Fruit fly (Drosophila melanogaster) whole organism, embryonic: Measurements from ENCODE around the gene eIF2gamma.
A peak's percentile ranks its signal among the peaks of the same experiment; 100 is the strongest.

Experiments
- Adf1 ChIP-seq: fragments of 200-800 bp; sonication (Bioruptor generic); IDR thresholded peaks from 2 replicates; pipeline ENCODE4 v1.3.6; 2022; ENCODE audit warnings: missing biosample characterization, missing genetic modification characterization
- Bgb ChIP-seq: fragments of 200-800 bp; sonication (Bioruptor generic); IDR thresholded peaks from 2 replicates; pipeline ENCODE4 v1.3.6; 2022; ENCODE audit warnings: missing biosample characterization, missing genetic modification characterization; ENCODE audit not compliant: partially characterized antibody
- CG11504 ChIP-seq: fragments of 200-800 bp; sonication (Bioruptor generic); optimal IDR thresholded peaks from 3 replicates; lab custom pipeline; 2019; ENCODE audit warnings: missing biosample characterization, mild to moderate bottlenecking, missing genetic modification characterization, moderate library complexity
- CG13894 ChIP-seq: fragments of 200-800 bp; sonication (Bioruptor generic); optimal IDR thresholded peaks from 3 replicates; lab custom pipeline; 2018; ENCODE audit warnings: missing biosample characterization, mild to moderate bottlenecking, missing genetic modification characterization, moderate library complexity
- CG14050 ChIP-seq: fragments of 200-800 bp; sonication (Bioruptor generic); IDR thresholded peaks from 3 replicates; pipeline ENCODE4 v1.3.6; 2022; ENCODE audit warnings: missing biosample characterization, missing genetic modification characterization
- CG17359 ChIP-seq: fragments of 200-800 bp; sonication (Bioruptor generic); optimal IDR thresholded peaks from 3 replicates; lab custom pipeline; 2018; ENCODE audit warnings: missing biosample characterization, mild to moderate bottlenecking, missing genetic modification characterization, moderate library complexity
- CG17568 ChIP-seq: fragments of 200-800 bp; sonication (Bioruptor generic); optimal IDR thresholded peaks from 2 replicates; lab custom pipeline; 2018; ENCODE audit warnings: missing biosample characterization, mild to moderate bottlenecking, missing genetic modification characterization, moderate library complexity
- CG17912 ChIP-seq: fragments of 200-800 bp; sonication (Bioruptor generic); optimal IDR thresholded peaks from 2 replicates; lab custom pipeline; 2018; ENCODE audit warnings: missing biosample characterization, mild to moderate bottlenecking, missing genetic modification characterization
- CG18599 ChIP-seq: fragments of 200-800 bp; sonication (Bioruptor generic); optimal IDR thresholded peaks from 3 replicates; lab custom pipeline; 2017; ENCODE audit warnings: missing biosample characterization, missing genetic modification characterization, mild to moderate bottlenecking, moderate library complexity, missing genetic modification reagents
- CG2120 ChIP-seq: fragments of 200-800 bp; sonication (Bioruptor generic); optimal IDR thresholded peaks from 3 replicates; lab custom pipeline; 2016; ENCODE audit warnings: missing biosample characterization, missing genetic modification characterization
- CG2889 ChIP-seq: fragments of 200-800 bp; sonication (Bioruptor generic); IDR thresholded peaks from 3 replicates; pipeline ENCODE4 v1.3.6; 2022; ENCODE audit warnings: missing biosample characterization, missing genetic modification characterization
- CG31441 ChIP-seq: fragments of 200-800 bp; sonication (Bioruptor generic); IDR thresholded peaks from 2 replicates; pipeline ENCODE4 v1.3.6; 2022; ENCODE audit warnings: missing biosample characterization, missing genetic modification characterization
- CG32532 ChIP-seq: fragments of 200-800 bp; sonication (Bioruptor generic); IDR thresholded peaks from 2 replicates; pipeline ENCODE4 v1.3.6; 2022; ENCODE audit warnings: missing biosample characterization, missing genetic modification characterization
- CG3726 ChIP-seq: fragments of 200-800 bp; sonication (Bioruptor generic); IDR thresholded peaks from 3 replicates; pipeline ENCODE4, ENCODE4 v1.3.6; 2022; ENCODE audit warnings: missing biosample characterization, missing genetic modification characterization
- CG4617 ChIP-seq: fragments of 200-800 bp; sonication (Bioruptor generic); optimal IDR thresholded peaks from 3 replicates; lab custom pipeline; 2016; ENCODE audit warnings: missing biosample characterization, missing genetic modification characterization, borderline replicate concordance
- CG6254 ChIP-seq: fragments of 200-800 bp; sonication (Bioruptor generic); optimal IDR thresholded peaks from 3 replicates; lab custom pipeline; 2017; ENCODE audit warnings: mild to moderate bottlenecking, missing biosample characterization, missing genetic modification reagents, missing genetic modification characterization
- CG7556 ChIP-seq: fragments of 200-800 bp; sonication (Bioruptor generic); optimal IDR thresholded peaks from 2 replicates; lab custom pipeline; 2017; ENCODE audit warnings: missing biosample characterization, mild to moderate bottlenecking, missing genetic modification characterization
- CG9876 ChIP-seq: fragments of 200-800 bp; sonication (Bioruptor generic); optimal IDR thresholded peaks from 2 replicates; lab custom pipeline; 2016; ENCODE audit warnings: missing biosample characterization, missing genetic modification characterization
- CHES-1-like ChIP-seq: fragments of 200-800 bp; sonication (Bioruptor generic); optimal IDR thresholded peaks from 2 replicates; lab custom pipeline; 2016; ENCODE audit warnings: missing biosample characterization, missing genetic modification characterization
- Gsc ChIP-seq: fragments of 200-800 bp; sonication (Bioruptor generic); IDR thresholded peaks from 2 replicates; pipeline ENCODE4 v1.3.6; 2022; ENCODE audit warnings: missing biosample characterization, missing genetic modification characterization
- HLH3B ChIP-seq: fragments of 200-800 bp; sonication (Bioruptor generic); IDR thresholded peaks from 2 replicates; pipeline ENCODE4 v1.3.6; 2022; ENCODE audit warnings: missing biosample characterization, missing genetic modification characterization
- MTF-1 ChIP-seq: fragments of 200-800 bp; sonication (Bioruptor generic); optimal IDR thresholded peaks from 2 replicates; lab custom pipeline; 2018; ENCODE audit warnings: missing biosample characterization, mild to moderate bottlenecking, missing genetic modification characterization, borderline replicate concordance
- Mes4 ChIP-seq: fragments of 200-800 bp; sonication (Bioruptor generic); optimal IDR thresholded peaks from 2 replicates; lab custom pipeline; 2016; ENCODE audit warnings: missing biosample characterization, missing genetic modification characterization
- NFAT ChIP-seq: fragments of 200-800 bp; sonication (Bioruptor generic); IDR thresholded peaks from 2 replicates; pipeline ENCODE4 v1.3.6; 2022; ENCODE audit warnings: missing biosample characterization, missing genetic modification characterization
- Oli ChIP-seq: fragments of 200-800 bp; sonication (Bioruptor generic); optimal IDR thresholded peaks from 2 replicates; lab custom pipeline; 2018; ENCODE audit warnings: missing biosample characterization, mild to moderate bottlenecking, missing genetic modification characterization, moderate library complexity
- Ravus ChIP-seq: fragments of 200-800 bp; sonication (Bioruptor generic); IDR thresholded peaks from 2 replicates; pipeline ENCODE4 v1.3.6; 2022; ENCODE audit warnings: missing biosample characterization, missing genetic modification characterization
- Rfx ChIP-seq: fragments of 200-800 bp; sonication (Bioruptor generic); IDR thresholded peaks from 2 replicates; pipeline ENCODE4 v1.3.6; 2022; ENCODE audit warnings: missing biosample characterization, missing genetic modification characterization
- Side ChIP-seq: fragments of 200-800 bp; sonication (Bioruptor generic); optimal IDR thresholded peaks from 2 replicates; lab custom pipeline; 2016; ENCODE audit warnings: missing biosample characterization, missing genetic modification characterization
- Sin3A ChIP-seq: fragments of >200 bp; optimal IDR thresholded peaks from 2 replicates; lab custom pipeline; 2018
- Six4 ChIP-seq: fragments of 200-800 bp; sonication (Bioruptor generic); optimal IDR thresholded peaks from 2 replicates; lab custom pipeline; 2016; ENCODE audit warnings: missing biosample characterization, missing genetic modification characterization
- Sry-β ChIP-seq: fragments of 200-800 bp; sonication (Bioruptor generic); optimal IDR thresholded peaks from 2 replicates; lab custom pipeline; 2018; ENCODE audit warnings: missing biosample characterization, mild to moderate bottlenecking, missing genetic modification characterization, moderate library complexity
- bab2 ChIP-seq: fragments of 200-800 bp; sonication (Bioruptor generic); optimal IDR thresholded peaks from 2 replicates; lab custom pipeline; 2016; ENCODE audit warnings: missing biosample characterization, missing genetic modification characterization
- cas ChIP-seq: fragments of 200-800 bp; sonication (Bioruptor generic); IDR thresholded peaks from 2 replicates; pipeline ENCODE4 v1.3.6; 2022; ENCODE audit warnings: missing biosample characterization, missing genetic modification characterization
- caup ChIP-seq: fragments of 200-800 bp; sonication (Bioruptor generic); optimal IDR thresholded peaks from 3 replicates; lab custom pipeline; 2017; ENCODE audit warnings: missing biosample characterization, mild to moderate bottlenecking, missing genetic modification characterization, moderate library complexity; ENCODE audit not compliant: severe bottlenecking
- corto ChIP-seq: fragments of 200-800 bp; sonication (Bioruptor generic); optimal IDR thresholded peaks from 2 replicates; lab custom pipeline; 2016; ENCODE audit warnings: missing biosample characterization, mild to moderate bottlenecking, missing genetic modification characterization, moderate library complexity
- crol ChIP-seq: fragments of 200-800 bp; sonication (Bioruptor generic); IDR thresholded peaks from 2 replicates; pipeline ENCODE4 v1.3.6; 2022; ENCODE audit warnings: missing biosample characterization, missing genetic modification characterization
- disco-r ChIP-seq: fragments of 200-800 bp; sonication (Bioruptor generic); optimal IDR thresholded peaks from 2 replicates; lab custom pipeline; 2016; ENCODE audit warnings: missing biosample characterization, missing genetic modification characterization
- ewg ChIP-seq: fragments of 200-800 bp; sonication (Bioruptor generic); optimal IDR thresholded peaks from 3 replicates; lab custom pipeline; 2017; ENCODE audit warnings: mild to moderate bottlenecking, missing biosample characterization, missing genetic modification reagents, missing genetic modification characterization
- fd64A ChIP-seq: fragments of 200-800 bp; sonication (Bioruptor generic); optimal IDR thresholded peaks from 3 replicates; lab custom pipeline; 2018; ENCODE audit warnings: missing biosample characterization, mild to moderate bottlenecking, missing genetic modification characterization
- fd96Cb ChIP-seq: fragments of 200-800 bp; sonication (Bioruptor generic); optimal IDR thresholded peaks from 2 replicates; lab custom pipeline; 2018; ENCODE audit warnings: missing biosample characterization, mild to moderate bottlenecking, missing genetic modification characterization, moderate library complexity
- ftz-f1 ChIP-seq: fragments of 200-800 bp; sonication (Bioruptor generic); optimal IDR thresholded peaks from 2 replicates; lab custom pipeline; 2016; ENCODE audit warnings: missing biosample characterization, missing genetic modification characterization
- gfzf ChIP-seq: fragments of 200-800 bp; sonication (Bioruptor generic); optimal IDR thresholded peaks from 2 replicates; lab custom pipeline; 2016; ENCODE audit warnings: missing biosample characterization, mild to moderate bottlenecking, missing genetic modification characterization, moderate library complexity
- gt ChIP-seq: fragments of 200-800 bp; sonication (Bioruptor generic); IDR thresholded peaks from 2 replicates; pipeline ENCODE4 v1.3.6; 2022; ENCODE audit warnings: missing biosample characterization, missing genetic modification characterization
- hb ChIP-seq: fragments of 200-800 bp; sonication (Bioruptor generic); IDR thresholded peaks from 3 replicates; pipeline ENCODE4 v1.3.6; 2022; ENCODE audit warnings: missing biosample characterization, missing genetic modification characterization; ENCODE audit not compliant: partially characterized antibody
- ken ChIP-seq: fragments of 200-800 bp; sonication (Bioruptor generic); IDR thresholded peaks from 3 replicates; pipeline ENCODE4 v1.3.6; 2022; ENCODE audit warnings: missing biosample characterization, missing genetic modification characterization
- org-1 ChIP-seq: fragments of 200-800 bp; sonication (Bioruptor generic); optimal IDR thresholded peaks from 2 replicates; lab custom pipeline; 2017; ENCODE audit warnings: missing biosample characterization, missing genetic modification characterization
- otp ChIP-seq: fragments of 200-800 bp; sonication (Bioruptor generic); IDR thresholded peaks from 3 replicates; pipeline ENCODE4, ENCODE4 v1.3.6; 2022; ENCODE audit warnings: missing biosample characterization, missing genetic modification characterization
- p53 ChIP-seq: fragments of 200-800 bp; sonication (Bioruptor generic); optimal IDR thresholded peaks from 2 replicates; lab custom pipeline; 2016; ENCODE audit warnings: missing biosample characterization, missing genetic modification characterization
- pum ChIP-seq: fragments of 200-800 bp; sonication (Bioruptor generic); optimal IDR thresholded peaks from 2 replicates; lab custom pipeline; 2016; ENCODE audit warnings: missing biosample characterization, missing genetic modification characterization
- sqz ChIP-seq: fragments of 200-800 bp; sonication (Bioruptor generic); optimal IDR thresholded peaks from 3 replicates; lab custom pipeline; 2018; ENCODE audit warnings: missing biosample characterization, mild to moderate bottlenecking, missing genetic modification characterization
- z ChIP-seq: fragments of 200-800 bp; sonication (Bioruptor generic); IDR thresholded peaks from 3 replicates; pipeline ENCODE4 v1.3.6; 2022; ENCODE audit warnings: missing biosample characterization, missing genetic modification characterization

The eIF2gamma gene

dm6 chr3R:15250454-15250853 is 12.8 kb downstream of the eIF2gamma start (continued):
- TF ChIP-seq CG14050 (GFP tag; lab: Robert Waterston, UW), result peak; percentile 75
- TF ChIP-seq otp (GFP tag; lab: Robert Waterston, UW), result no peak
- no peak for TF ChIP-seq gfzf (GFP tag; lab: Kevin White, UChicago)
- peak; percentile 81 for TF ChIP-seq CG2120 (GFP tag; lab: Kevin White, UChicago)
- no peak for TF ChIP-seq fd64A (GFP tag; lab: Kevin White, UChicago)
- no peak for TF ChIP-seq hb (GFP tag; lab: Robert Waterston, UW)
- TF ChIP-seq NFAT, result peak; percentile 51; the same call in 1 of the 2 replicates
- no peak for TF ChIP-seq cas (GFP tag; lab: Robert Waterston, UW)
- TF ChIP-seq CG6254 (GFP tag; lab: Kevin White, UChicago), result no peak
- TF ChIP-seq Six4, result no peak
- no peak for TF ChIP-seq CG4617 (GFP tag; lab: Kevin White, UChicago)
- TF ChIP-seq CG18599, result peak; percentile 94
- no peak; the same call in none of the 2 replicates for TF ChIP-seq CG31441 (GFP tag; lab: Robert Waterston, UW)
- TF ChIP-seq bab2 (GFP tag; lab: Kevin White, UChicago), result no peak
- TF ChIP-seq CG17912 (GFP tag; lab: Kevin White, UChicago), result no peak
- TF ChIP-seq z (GFP tag; lab: Robert Waterston, UW), result no peak
- TF ChIP-seq Sry-β, result no peak
- TF ChIP-seq CG17568 (GFP tag; lab: Kevin White, UChicago), result no peak
- no peak for TF ChIP-seq crol
- TF ChIP-seq org-1 (GFP tag; lab: Kevin White, UChicago), result peak; percentile 62
- 0 out of 2 replicates have a peak, but pooled peaks have one; percentile 14 for TF ChIP-seq gt
- TF ChIP-seq ewg (GFP tag; lab: Kevin White, UChicago), result peak; percentile 37
- TF ChIP-seq CG2889, result 0 out of 3 replicates have a peak, but pooled peaks have one; percentile 66
- no peak for TF ChIP-seq CG3726
- no peak for TF ChIP-seq corto (GFP tag; lab: Kevin White, UChicago)
- no peak for TF ChIP-seq p53 (GFP tag; lab: Kevin White, UChicago)
- TF ChIP-seq Rfx (GFP tag; lab: Robert Waterston, UW), result peak; percentile 84
- TF ChIP-seq CG9876 (GFP tag; lab: Kevin White, UChicago), result no peak
- TF ChIP-seq Ravus (GFP tag; lab: Robert Waterston, UW), result peak; percentile 20
- TF ChIP-seq Mes4 (GFP tag; lab: Kevin White, UChicago), result no peak
- TF ChIP-seq CG7556 (GFP tag; lab: Kevin White, UChicago), result peak; percentile 87
- TF ChIP-seq Oli (tag; lab: Kevin White, UChicago), result no peak
- no peak for TF ChIP-seq Sin3A (lab: Kevin White, UChicago)
- no peak for TF ChIP-seq MTF-1 (GFP tag; lab: Kevin White, UChicago)
- TF ChIP-seq HLH3B, result peak; percentile 68
- TF ChIP-seq sqz (GFP tag; lab: Kevin White, UChicago), result no peak
- no peak for TF ChIP-seq Side (GFP tag; lab: Kevin White, UChicago)
- no peak for TF ChIP-seq Gsc (GFP tag; lab: Robert Waterston, UW)
- no peak for TF ChIP-seq caup
- no peak for TF ChIP-seq ftz-f1 (GFP tag; lab: Kevin White, UChicago)
- TF ChIP-seq pum, result no peak
- TF ChIP-seq Adf1 (GFP tag; lab: Robert Waterston, UW), result peak; percentile 59; the same call in 1 of the 2 replicates
- TF ChIP-seq CG11504 (tag; lab: Kevin White, UChicago), result no peak
- peak; percentile 69 for TF ChIP-seq CG17359 (tag; lab: Kevin White, UChicago)
- peak; percentile 30 for TF ChIP-seq fd96Cb (tag; lab: Kevin White, UChicago)
- TF ChIP-seq CG13894 (tag; lab: Kevin White, UChicago), result no peak
- no peak for TF ChIP-seq disco-r (GFP tag; lab: Kevin White, UChicago)
- no peak for TF ChIP-seq Bgb (GFP tag; lab: Robert Waterston, UW)
- TF ChIP-seq ken (GFP tag; lab: Robert Waterston, UW), result peak; percentile 65; the same call in 1 of the 3 replicates
- no peak for TF ChIP-seq CHES-1-like
- peak; percentile 86 for TF ChIP-seq CG32532 (GFP tag; lab: Robert Waterston, UW)
